Worm (Caenorhabditis elegans): ENCODE data around the gene sre-28.

The sre-28 gene

ce11 chrV:9958654-9959053 is 14.5 kb downstream of the sre-28 start:
- TF ChIP-seq F13H6.1 (tag; optimal IDR thresholded peaks at IDR 0.05) (peak; percentile 82), nhr-129 (tag; optimal IDR thresholded peaks at IDR 0.05) (peak; percentile 73), nhr-6 (tag; optimal IDR thresholded peaks at IDR 0.05) (peak; percentile 23), lsy-2 (tag; optimal IDR thresholded peaks at IDR 0.05) (peak in 1 of 2 experiments; percentile 44), C34F6.9 (tag; optimal IDR thresholded peaks at IDR 0.05) (peak; percentile 29), sma-9 (GFP tag; optimal IDR thresholded peaks at IDR 0.05) (peak; percentile 46), sma-9 (tag; optimal IDR thresholded peaks at IDR 0.05) (no peak), sma-3 (GFP tag; optimal IDR thresholded peaks at IDR 0.05) (no peak), skn-1 (tag; optimal IDR thresholded peaks at IDR 0.05) (no peak)

- TF ChIP-seq unc-39 (tag; optimal IDR thresholded peaks at IDR 0.05) (no peak), gmeb-1 (tag; optimal IDR thresholded peaks at IDR 0.05) (no peak), F13H6.1 (tag; optimal IDR thresholded peaks at IDR 0.05) (no peak), ztf-1 (GFP tag; conservative IDR thresholded peaks at IDR 0.05) (no peak), peb-1 (tag; optimal IDR thresholded peaks at IDR 0.05) (no peak), lsy-2 (tag; optimal IDR thresholded peaks at IDR 0.05) (no peak), ceh-82 (tag; optimal IDR thresholded peaks at IDR 0.05) (no peak), sem-4 (tag; optimal IDR thresholded peaks at IDR 0.05) (no peak), ZK546.5 (tag; optimal IDR thresholded peaks at IDR 0.05) (no peak), Y55F3AM.14 (GFP tag; optimal IDR thresholded peaks at IDR 0.05) (no peak), elt-1 (tag; optimal IDR thresholded peaks at IDR 0.05) (no peak)
Measured at ce11 chrV:9960376-9960775, 16.2 kb downstream of the sre-28 start, which contains the start of gene T07C12.10. Gene T07C12.10, minus strand, starts transcription at chrV:9960476.

- no peak for TF ChIP-seq unc-62 (GFP tag; optimal IDR thresholded peaks at IDR 0.05)
- no peak for TF ChIP-seq peb-1 (tag; optimal IDR thresholded peaks at IDR 0.05)
- TF ChIP-seq lsy-2 (tag; optimal IDR thresholded peaks at IDR 0.05): no peak
- no peak for TF ChIP-seq nhr-129 (tag; optimal IDR thresholded peaks at IDR 0.05)
- no peak for TF ChIP-seq ztf-1 (GFP tag; conservative IDR thresholded peaks at IDR 0.05)
- TF ChIP-seq F13H6.1 (tag; optimal IDR thresholded peaks at IDR 0.05): no peak
- no peak for TF ChIP-seq ztf-11 (tag; optimal IDR thresholded peaks at IDR 0.05)
- TF ChIP-seq ZK546.5 (tag; optimal IDR thresholded peaks at IDR 0.05): no peak
- no peak for TF ChIP-seq lin-39 (tag; optimal IDR thresholded peaks at IDR 0.05)
- no peak for TF ChIP-seq nhr-12 (tag; optimal IDR thresholded peaks at IDR 0.05)
- no peak for TF ChIP-seq lin-13 (GFP tag; optimal IDR thresholded peaks at IDR 0.05)
- no peak for TF ChIP-seq blmp-1 (tag; optimal IDR thresholded peaks at IDR 0.05; ENCODE audit: insufficient read depth)
- no peak for TF ChIP-seq nhr-23 (tag; optimal IDR thresholded peaks at IDR 0.05)
- TF ChIP-seq ceh-16 (tag; optimal IDR thresholded peaks at IDR 0.05): no peak
Measured at ce11 chrV:9962394-9962793, 18.2 kb downstream of the sre-28 start, which contains the start of gene madf-4. Gene madf-4, minus strand, starts transcription at chrV:9962494.

- no peak for TF ChIP-seq lin-11 (tag; optimal IDR thresholded peaks at IDR 0.05)
- no peak for TF ChIP-seq unc-55 (GFP tag; optimal IDR thresholded peaks at IDR 0.05)
- no peak for TF ChIP-seq ama-1 (optimal IDR thresholded peaks at IDR 0.05)
- no peak for TF ChIP-seq fos-1 (tag; optimal IDR thresholded peaks at IDR 0.05)
- TF ChIP-seq ceh-82 (tag; optimal IDR thresholded peaks at IDR 0.05): no peak
Measured at ce11 chrV:9962916-9963315, 18.7 kb downstream of the sre-28 start.

- TF ChIP-seq unc-55 (GFP tag; optimal IDR thresholded peaks at IDR 0.05): peak; percentile 34
- TF ChIP-seq nhr-12 (tag; optimal IDR thresholded peaks at IDR 0.05): no peak
Measured at ce11 chrV:9964152-9964785, 20.1 kb downstream of the sre-28 start.

- TF ChIP-seq lin-11 (tag; optimal IDR thresholded peaks at IDR 0.05) (no peak), sma-9 (GFP tag; optimal IDR thresholded peaks at IDR 0.05) (no peak), sma-9 (tag; optimal IDR thresholded peaks at IDR 0.05) (no peak), crh-2 (tag; optimal IDR thresholded peaks at IDR 0.05) (no peak), elt-1 (tag; optimal IDR thresholded peaks at IDR 0.05) (no peak), elt-3 (tag; optimal IDR thresholded peaks at IDR 0.05) (no peak), C34F6.9 (tag; optimal IDR thresholded peaks at IDR 0.05) (no peak), skn-1 (tag; optimal IDR thresholded peaks at IDR 0.05) (no peak), aly-2 (tag; optimal IDR thresholded peaks at IDR 0.05) (no peak)
Measured at ce11 chrV:9965891-9966290, 21.7 kb downstream of the sre-28 start.
